Fruit fly (Drosophila melanogaster) S2 (cell line): ENCODE measurements around the gene tok.

Experiments
- CG8478 ChIP-seq: fragments of >200 bp; optimal IDR thresholded peaks from 2 replicates; lab custom pipeline; 2018
- CTCF ChIP-seq, 2 experiments: fragments of >200 bp; optimal IDR thresholded peaks; 2 replicates each; lab custom pipeline; 2018

DNA sequence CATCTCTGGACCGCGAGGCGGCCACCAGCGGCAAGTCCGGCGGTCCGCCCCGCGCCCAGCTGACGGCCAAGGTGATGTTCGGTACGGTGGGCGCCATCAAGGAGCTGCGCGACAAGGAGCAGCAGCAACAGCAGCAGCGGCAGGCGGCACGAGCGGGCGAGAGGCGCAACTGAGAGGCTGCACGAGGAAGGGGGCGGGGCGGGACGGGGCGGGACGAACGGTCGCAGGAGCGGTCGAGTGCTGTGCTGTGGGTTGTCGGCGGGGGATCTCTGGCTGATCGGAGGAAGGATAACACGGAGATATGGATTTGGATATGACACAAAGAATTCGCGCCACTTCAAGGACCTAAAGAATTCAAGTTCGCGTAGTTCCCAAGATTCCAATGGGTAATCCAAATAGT lies 50.1 kb downstream of the tok start:
- no peak for TF ChIP-seq CTCF (optimal IDR thresholded peaks at IDR 0.05; lab: Kevin White, UChicago)
- no peak for TF ChIP-seq CG8478 (lab: Kevin White, UChicago)
